Worm (Caenorhabditis elegans) whole organism, young adult: ENCODE data around the gene ccch-2.

Source experiments
- B0035.1 ChIP-seq: sonication (generic microtip); optimal IDR thresholded peaks from 2 replicates; lab custom pipeline; 2016; ENCODE audit warnings: missing genetic modification characterization, mild to moderate bottlenecking, missing compliant biosample characterization, missing genotype, missing genetic modification reagents
- B0261.1 ChIP-seq: sonication (generic microtip); optimal IDR thresholded peaks from 2 replicates; lab custom pipeline; 2016; ENCODE audit warnings: mild to moderate bottlenecking, missing genetic modification characterization, moderate library complexity, missing compliant biosample characterization
- C17E4.6 ChIP-seq: fragments of 200-800 bp; sonication (Bioruptor generic); IDR thresholded peaks from 2 replicates; pipeline ENCODE4 v1.3.6; 2022; ENCODE audit warnings: missing genetic modification reagents, missing genetic modification characterization, missing compliant biosample characterization
- D2030.7 ChIP-seq: fragments of 200-800 bp; sonication (Bioruptor generic); IDR thresholded peaks from 2 replicates; pipeline ENCODE4 v1.3.6; 2022; ENCODE audit warnings: missing genetic modification reagents, missing genetic modification characterization, missing compliant biosample characterization
- F57A8.1 ChIP-seq: fragments of 200-800 bp; sonication (Bioruptor generic); optimal IDR thresholded peaks from 2 replicates; lab custom pipeline; 2018; ENCODE audit warnings: mild to moderate bottlenecking, missing genetic modification characterization, moderate library complexity, missing compliant biosample characterization
- F57C9.4 ChIP-seq: sonication (generic microtip); optimal IDR thresholded peaks from 2 replicates; lab custom pipeline; 2017; ENCODE audit warnings: mild to moderate bottlenecking, missing genetic modification characterization, missing compliant biosample characterization
- K11D2.4 ChIP-seq: fragments of 200-800 bp; sonication (Bioruptor generic); IDR thresholded peaks from 2 replicates; pipeline ENCODE4 v1.3.6; 2022; ENCODE audit warnings: missing genetic modification reagents, missing genetic modification characterization, missing compliant biosample characterization
- K12H6.12 ChIP-seq: fragments of 200-800 bp; sonication (Bioruptor generic); optimal IDR thresholded peaks from 2 replicates; lab custom pipeline; 2018; ENCODE audit warnings: mild to moderate bottlenecking, missing genetic modification characterization, missing compliant biosample characterization
- T07F8.4 ChIP-seq: sonication (generic microtip); optimal IDR thresholded peaks from 2 replicates; lab custom pipeline; 2016; ENCODE audit warnings: mild to moderate bottlenecking, missing genetic modification characterization, moderate library complexity, missing compliant biosample characterization
- akir-1 ChIP-seq: fragments of 200-800 bp; sonication (Bioruptor generic); optimal IDR thresholded peaks from 2 replicates; lab custom pipeline; 2018; ENCODE audit warnings: mild to moderate bottlenecking, missing genetic modification characterization, moderate library complexity, missing compliant biosample characterization
- atf-7 ChIP-seq: sonication (generic microtip); optimal IDR thresholded peaks from 2 replicates; lab custom pipeline; 2017; ENCODE audit warnings: mild to moderate bottlenecking, missing genetic modification characterization, missing compliant biosample characterization
- cebp-2 ChIP-seq: fragments of 200-800 bp; sonication (Bioruptor generic); IDR thresholded peaks from 2 replicates; pipeline ENCODE4 v1.3.6; 2022; ENCODE audit warnings: missing genetic modification characterization, missing compliant biosample characterization
- ceh-40 ChIP-seq: fragments of 200-800 bp; sonication (Bioruptor generic); IDR thresholded peaks from 2 replicates; pipeline ENCODE4 v1.3.6; 2022; ENCODE audit warnings: missing genetic modification characterization, missing compliant biosample characterization
- ceh-58 ChIP-seq: fragments of 200-800 bp; sonication (Bioruptor generic); IDR thresholded peaks from 2 replicates; pipeline ENCODE4 v1.3.6; 2022; ENCODE audit warnings: missing genetic modification characterization, missing compliant biosample characterization
- ceh-91 ChIP-seq: fragments of 200-800 bp; sonication (Bioruptor generic); IDR thresholded peaks from 2 replicates; pipeline ENCODE4 v1.3.6; 2022; ENCODE audit warnings: missing genetic modification reagents, missing genetic modification characterization, missing compliant biosample characterization
- chd-7 ChIP-seq: sonication (generic microtip); optimal IDR thresholded peaks from 2 replicates; lab custom pipeline; 2016; ENCODE audit warnings: mild to moderate bottlenecking, missing genetic modification characterization, moderate library complexity, missing compliant biosample characterization
- dox-1 ChIP-seq: fragments of 200-800 bp; sonication (Bioruptor generic); IDR thresholded peaks from 2 replicates; pipeline ENCODE4 v1.3.6; 2022; ENCODE audit warnings: missing genetic modification reagents, missing genetic modification characterization, missing compliant biosample characterization
- dpff-1 ChIP-seq: sonication (generic microtip); optimal IDR thresholded peaks from 2 replicates; lab custom pipeline; 2017; ENCODE audit warnings: mild to moderate bottlenecking, missing genetic modification characterization, missing compliant biosample characterization
- dpl-1 ChIP-seq: fragments of 150-350 bp; optimal IDR thresholded peaks from 2 replicates; lab custom pipeline; 2014; ENCODE audit warnings: missing biosample characterization, missing genetic modification reagents, missing genetic modification characterization
- egrh-3 ChIP-seq: fragments of 200-800 bp; sonication (Bioruptor generic); IDR thresholded peaks from 2 replicates; pipeline ENCODE4 v1.3.6; 2022; ENCODE audit warnings: missing genetic modification reagents, missing genetic modification characterization, missing compliant biosample characterization
- ekl-4 ChIP-seq: fragments of 200-800 bp; sonication (Bioruptor generic); IDR thresholded peaks from 2 replicates; pipeline ENCODE4 v1.3.6; 2022; ENCODE audit warnings: missing genetic modification reagents, missing genetic modification characterization, missing compliant biosample characterization
- ets-4 ChIP-seq: fragments of 200-800 bp; sonication (Bioruptor generic); optimal IDR thresholded peaks from 2 replicates; lab custom pipeline; 2018; ENCODE audit warnings: mild to moderate bottlenecking, missing genetic modification characterization, missing compliant biosample characterization
- gei-17 ChIP-seq: fragments of 200-800 bp; sonication (Bioruptor generic); optimal IDR thresholded peaks from 2 replicates; lab custom pipeline; 2018; ENCODE audit warnings: mild to moderate bottlenecking, missing genetic modification characterization, missing compliant biosample characterization
- hlh-26 ChIP-seq: fragments of 200-800 bp; sonication (Bioruptor generic); conservative IDR thresholded peaks from 2 replicates; pipeline ENCODE4 v1.3.6; 2022; ENCODE audit warnings: missing genetic modification reagents, missing genetic modification characterization, missing compliant biosample characterization
- hmg-20 ChIP-seq: fragments of 200-800 bp; sonication (Bioruptor generic); IDR thresholded peaks from 2 replicates; pipeline ENCODE4 v1.3.6; 2022; ENCODE audit warnings: missing genetic modification reagents, missing genetic modification characterization, missing compliant biosample characterization
- hrde-1 ChIP-seq: sonication (generic microtip); optimal IDR thresholded peaks from 2 replicates; lab custom pipeline; 2016; ENCODE audit warnings: missing genetic modification characterization, mild to moderate bottlenecking, missing compliant biosample characterization, moderate library complexity, missing genotype, missing genetic modification reagents, borderline replicate concordance
- hsf-1 ChIP-seq: fragments of 200-800 bp; sonication (Bioruptor generic); IDR thresholded peaks from 2 replicates; pipeline ENCODE4 v1.3.6; 2022; ENCODE audit warnings: missing genetic modification reagents, missing genetic modification characterization, missing compliant biosample characterization
- lin-26 ChIP-seq: fragments of 200-800 bp; sonication (Bioruptor generic); IDR thresholded peaks from 2 replicates; pipeline ENCODE4 v1.3.6; 2022; ENCODE audit warnings: missing genetic modification reagents, missing genetic modification characterization, missing compliant biosample characterization
- lin-35 ChIP-seq, 3 experiments: fragments of 150-350 bp in 2 of 3; sonication (generic microtip) in 1 of 3; optimal IDR thresholded peaks; 2 replicates each; lab custom pipeline; 2014 to 2018; ENCODE audit warnings: missing biosample characterization in 3 of 3, missing genetic modification characterization in 3 of 3, missing genetic modification reagents in 3 of 3
- lir-1 ChIP-seq: fragments of 200-800 bp; sonication (Bioruptor generic); conservative IDR thresholded peaks from 2 replicates; pipeline ENCODE4 v1.3.6; 2022; ENCODE audit warnings: missing genetic modification reagents, missing genetic modification characterization, missing compliant biosample characterization
- lsl-1 ChIP-seq: fragments of 200-800 bp; sonication (Bioruptor generic); optimal IDR thresholded peaks from 2 replicates; lab custom pipeline; 2018; ENCODE audit warnings: mild to moderate bottlenecking, missing genetic modification characterization, moderate library complexity, missing compliant biosample characterization
- madf-3 ChIP-seq: fragments of 200-800 bp; sonication (Bioruptor generic); IDR thresholded peaks from 2 replicates; pipeline ENCODE4 v1.3.6; 2022; ENCODE audit warnings: missing genetic modification reagents, missing genetic modification characterization, missing compliant biosample characterization
- madf-8 ChIP-seq: fragments of 200-800 bp; sonication (Bioruptor generic); conservative IDR thresholded peaks from 2 replicates; pipeline ENCODE4 v1.3.6; 2022; ENCODE audit warnings: missing genetic modification reagents, missing genetic modification characterization, missing compliant biosample characterization
- mcd-1 ChIP-seq: fragments of 200-800 bp; sonication (Bioruptor generic); IDR thresholded peaks from 2 replicates; pipeline ENCODE4 v1.3.6; 2022; ENCODE audit warnings: missing genetic modification reagents, missing genetic modification characterization, missing compliant biosample characterization
- nfya-1 ChIP-seq: sonication (generic microtip); optimal IDR thresholded peaks from 2 replicates; lab custom pipeline; 2017; ENCODE audit warnings: antibody characterized with exemption, missing compliant biosample characterization, missing genetic modification characterization, borderline replicate concordance; ENCODE audit not compliant: insufficient read depth
- nfyb-1 ChIP-seq: fragments of 200-800 bp; sonication (Bioruptor generic); IDR thresholded peaks from 2 replicates; pipeline ENCODE4 v1.3.6; 2022; ENCODE audit warnings: missing genetic modification reagents, missing genetic modification characterization, missing compliant biosample characterization
- pbrm-1 ChIP-seq: fragments of 200-800 bp; sonication (Bioruptor generic); IDR thresholded peaks from 2 replicates; pipeline ENCODE4 v1.3.6; 2022; ENCODE audit warnings: missing genetic modification reagents, missing genetic modification characterization, missing compliant biosample characterization
- pha-4 ChIP-seq: fragments of 150-350 bp; sonication (generic microtip); optimal IDR thresholded peaks from 2 replicates; lab custom pipeline; 2014; ENCODE audit warnings: missing biosample characterization, missing genetic modification reagents, missing genetic modification characterization
- rec-8 ChIP-seq, 2 experiments: sonication (generic microtip); optimal IDR thresholded peaks; 2 replicates each; lab custom pipeline; 2016; ENCODE audit warnings: mild to moderate bottlenecking in 2 of 2, missing genetic modification characterization in 2 of 2, missing genetic modification reagents in 2 of 2, missing genotype in 2 of 2, missing biosample characterization in 1 of 2, missing compliant biosample characterization in 1 of 2, moderate library complexity in 1 of 2
- repo-1 ChIP-seq: sonication (generic microtip); optimal IDR thresholded peaks from 2 replicates; lab custom pipeline; 2017; ENCODE audit warnings: mild to moderate bottlenecking, missing genetic modification characterization, missing compliant biosample characterization
- sea-2 ChIP-seq: fragments of 200-800 bp; sonication (Bioruptor generic); IDR thresholded peaks from 2 replicates; pipeline ENCODE4 v1.3.6; 2022; ENCODE audit warnings: missing genetic modification characterization, missing compliant biosample characterization
- snpc-1.3 ChIP-seq: sonication (generic microtip); optimal IDR thresholded peaks from 2 replicates; lab custom pipeline; 2017; ENCODE audit warnings: missing genetic modification characterization, mild to moderate bottlenecking, missing compliant biosample characterization, antibody characterized with exemption, moderate library complexity, missing genotype, missing genetic modification reagents; ENCODE audit not compliant: insufficient read depth
- tbx-9 ChIP-seq: sonication (generic microtip); optimal IDR thresholded peaks from 2 replicates; lab custom pipeline; 2016; ENCODE audit warnings: borderline replicate concordance, missing genetic modification characterization, inconsistent platforms, missing compliant biosample characterization
- tlf-1 ChIP-seq: fragments of 200-800 bp; sonication (Bioruptor generic); optimal IDR thresholded peaks from 2 replicates; lab custom pipeline; 2018; ENCODE audit warnings: mild to moderate bottlenecking, missing genetic modification characterization, missing compliant biosample characterization
- ztf-22 ChIP-seq: fragments of 200-800 bp; sonication (Bioruptor generic); optimal IDR thresholded peaks from 2 replicates; lab custom pipeline; 2018; ENCODE audit warnings: mild to moderate bottlenecking, missing genetic modification characterization, moderate library complexity, missing compliant biosample characterization
- ztf-3 ChIP-seq: fragments of 200-800 bp; sonication (Bioruptor generic); optimal IDR thresholded peaks from 2 replicates; lab custom pipeline; 2018; ENCODE audit warnings: mild to moderate bottlenecking, missing genetic modification characterization, missing compliant biosample characterization

ccch-2 gene

ce11 chrIV:16290745-16291144, 12.7 kb downstream of the ccch-2 start, which contains the start of gene srz-75:
TSS of gene srz-75 (minus strand) at chrIV:16290845.
- TF ChIP-seq ceh-40 (GFP tag; lab: Robert Waterston, UW) (no peak), chd-7 (no peak), pbrm-1 (GFP tag; lab: Robert Waterston, UW) (no peak), cebp-2 (GFP tag; lab: Robert Waterston, UW) (no peak), madf-8 (GFP tag; lab: Robert Waterston, UW) (no peak), tlf-1 (GFP tag; lab: Kevin White, UChicago) (no peak), dpff-1 (no peak), dpl-1 (GFP tag; lab: Kevin White, UChicago) (no peak), B0035.1 (tag; lab: Kevin White, UChicago) (no peak), hsf-1 (GFP tag; lab: Robert Waterston, UW) (no peak), ceh-58 (no peak), lir-1 (GFP tag; lab: Robert Waterston, UW) (no peak), atf-7 (no peak), K12H6.12 (tag; lab: Kevin White, UChicago) (no peak), ets-4 (GFP tag; lab: Kevin White, UChicago) (no peak), pha-4 (no peak), akir-1 (GFP tag; lab: Kevin White, UChicago) (no peak), ceh-91 (no peak), egrh-3 (GFP tag; lab: Robert Waterston, UW) (no peak), rec-8 (tag; optimal IDR thresholded peaks at IDR 0.05; lab: Kevin White, UChicago) (no peak)
- TF ChIP-seq, all 124 proteins: peak for 0

DNA sequence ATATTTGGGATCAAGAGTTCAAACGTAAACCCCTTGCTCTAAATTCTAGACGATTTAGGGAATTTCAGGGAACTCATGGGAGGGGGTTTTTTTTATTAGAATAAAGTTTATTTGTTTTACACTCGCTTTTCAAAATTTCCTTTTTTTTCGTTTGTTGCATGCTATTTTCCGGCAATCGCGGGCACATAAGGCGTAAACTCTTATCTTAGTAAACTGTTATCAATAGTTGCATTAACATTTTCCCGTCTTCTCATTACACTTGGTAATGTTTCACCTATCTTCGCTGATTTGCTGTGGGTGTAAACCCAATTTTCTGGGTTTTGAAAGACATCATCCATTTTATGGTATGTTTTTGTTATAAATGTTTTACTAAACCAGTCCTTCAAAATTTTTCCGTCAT, 15.9 kb downstream of the ccch-2 start:
- no peak for TF ChIP-seq hmg-20 (GFP tag; lab: Robert Waterston, UW)
- no peak for TF ChIP-seq C17E4.6 (GFP tag; lab: Robert Waterston, UW)
- no peak for TF ChIP-seq hrde-1 (tag; lab: Kevin White, UChicago)
- no peak for TF ChIP-seq B0035.1 (tag; lab: Kevin White, UChicago)
- no peak for TF ChIP-seq gei-17 (GFP tag; lab: Kevin White, UChicago)
- TF ChIP-seq T07F8.4 (tag; lab: Kevin White, UChicago) = no peak
- no peak for TF ChIP-seq lin-26 (GFP tag; lab: Robert Waterston, UW)
- TF ChIP-seq atf-7 = no peak
- no peak for TF ChIP-seq snpc-1.3 (tag; lab: Kevin White, UChicago)
- no peak for TF ChIP-seq cebp-2 (GFP tag; lab: Robert Waterston, UW)
- TF ChIP-seq nfya-1 = no peak
- no peak for TF ChIP-seq B0261.1 (tag; lab: Kevin White, UChicago)
- TF ChIP-seq repo-1 (tag; lab: Kevin White, UChicago) = no peak
- no peak for TF ChIP-seq lsl-1 (GFP tag; lab: Kevin White, UChicago)
- no peak for TF ChIP-seq D2030.7 (GFP tag; lab: Robert Waterston, UW)
- TF ChIP-seq hlh-26 (GFP tag; lab: Robert Waterston, UW) = no peak
- TF ChIP-seq ekl-4 = no peak
- no peak for TF ChIP-seq tbx-9
- no peak for TF ChIP-seq ztf-22

- no peak for TF ChIP-seq ceh-58
- no peak for TF ChIP-seq F57C9.4 (tag; lab: Kevin White, UChicago)
- TF ChIP-seq F57A8.1 (GFP tag; lab: Kevin White, UChicago) = no peak
- TF ChIP-seq ekl-4 = no peak
- no peak for TF ChIP-seq ceh-91
- TF ChIP-seq dox-1 (GFP tag; lab: Robert Waterston, UW) = no peak
- no peak for TF ChIP-seq lin-35 (GFP tag; optimal IDR thresholded peaks at IDR 0.05; lab: Kevin White, UChicago)
- TF ChIP-seq ztf-3 (GFP tag; lab: Kevin White, UChicago) = no peak
- no peak for TF ChIP-seq cebp-2 (GFP tag; lab: Robert Waterston, UW)
- TF ChIP-seq sea-2 (GFP tag; lab: Robert Waterston, UW) = no peak
- TF ChIP-seq K11D2.4 (GFP tag; lab: Robert Waterston, UW) = no peak
- TF ChIP-seq mcd-1 (GFP tag; lab: Robert Waterston, UW) = no peak
- no peak for TF ChIP-seq madf-3 (GFP tag; lab: Robert Waterston, UW)
- TF ChIP-seq nfyb-1 (GFP tag; lab: Robert Waterston, UW) = no peak
- TF ChIP-seq, all 124 proteins: peak for 0
These were observed 20.8 kb downstream of the ccch-2 start, which contains the start of gene srz-72 for ce11 chrIV:16298851-16299250. TSS of gene srz-72 (plus strand) at chrIV:16299151.
